Worm (Caenorhabditis elegans) whole organism, mixed stage, embryonic: ENCODE results near the gene F22F4.9.

Experiments
- M03D4.4 ChIP-seq: sonication (generic microtip); optimal IDR thresholded peaks from 2 replicates; lab custom pipeline; 2017; ENCODE audit warnings: mild to moderate bottlenecking, missing genetic modification characterization, missing compliant biosample characterization
- bed-3 ChIP-seq: fragments of 200-800 bp; sonication (Bioruptor generic); optimal IDR thresholded peaks from 3 replicates; lab custom pipeline; 2018; ENCODE audit warnings: mild to moderate bottlenecking, missing genetic modification characterization, moderate library complexity, missing compliant biosample characterization
- blmp-1 ChIP-seq: fragments of 150-350 bp; optimal IDR thresholded peaks from 2 replicates; lab custom pipeline; 2014; ENCODE audit warnings: missing biosample characterization, missing genetic modification characterization
- ceh-39 ChIP-seq: fragments of 150-350 bp; optimal IDR thresholded peaks from 2 replicates; lab custom pipeline; 2014; ENCODE audit warnings: missing biosample characterization, missing genetic modification characterization
- ceh-43 ChIP-seq: fragments of 200-800 bp; sonication (Bioruptor generic); optimal IDR thresholded peaks from 2 replicates; lab custom pipeline; 2018; ENCODE audit warnings: mild to moderate bottlenecking, missing genetic modification characterization, moderate library complexity, missing compliant biosample characterization
- ceh-83 ChIP-seq: fragments of 200-800 bp; sonication (Bioruptor generic); optimal IDR thresholded peaks from 2 replicates; lab custom pipeline; 2018; ENCODE audit warnings: mild to moderate bottlenecking, missing genetic modification characterization, missing compliant biosample characterization
- ces-1 ChIP-seq: fragments of 150-350 bp; optimal IDR thresholded peaks from 2 replicates; lab custom pipeline; 2014; ENCODE audit warnings: missing biosample characterization, missing genetic modification reagents, missing genetic modification characterization
- cnd-1 ChIP-seq: fragments of 200-800 bp; sonication (Bioruptor generic); optimal IDR thresholded peaks from 2 replicates; lab custom pipeline; 2018; ENCODE audit warnings: mild to moderate bottlenecking, missing genetic modification characterization, missing compliant biosample characterization
- drap-1 ChIP-seq: fragments of 200-800 bp; sonication (Bioruptor generic); optimal IDR thresholded peaks from 3 replicates; lab custom pipeline; 2018; ENCODE audit warnings: mild to moderate bottlenecking, missing genetic modification characterization, missing compliant biosample characterization
- elt-3 ChIP-seq: fragments of 150-350 bp; optimal IDR thresholded peaks from 2 replicates; lab custom pipeline; 2014; ENCODE audit warnings: missing biosample characterization, missing genetic modification characterization
- flh-1 ChIP-seq: fragments of 200-800 bp; sonication (Bioruptor generic); optimal IDR thresholded peaks from 2 replicates; lab custom pipeline; 2018; ENCODE audit warnings: mild to moderate bottlenecking, missing genetic modification characterization, moderate library complexity, missing compliant biosample characterization
- ham-2 ChIP-seq: fragments of 200-800 bp; sonication (Bioruptor generic); optimal IDR thresholded peaks from 2 replicates; lab custom pipeline; 2018; ENCODE audit warnings: mild to moderate bottlenecking, missing genetic modification characterization, missing compliant biosample characterization
- hlh-1 ChIP-seq: fragments of 150-350 bp; optimal IDR thresholded peaks from 2 replicates; lab custom pipeline; 2014; ENCODE audit warnings: missing biosample characterization, missing genetic modification reagents, missing genetic modification characterization
- lin-32 ChIP-seq: fragments of 200-800 bp; sonication (Bioruptor generic); optimal IDR thresholded peaks from 2 replicates; lab custom pipeline; 2018; ENCODE audit warnings: mild to moderate bottlenecking, missing genetic modification characterization, missing compliant biosample characterization
- lsy-2 ChIP-seq: fragments of 150-350 bp; optimal IDR thresholded peaks from 2 replicates; lab custom pipeline; 2014; ENCODE audit warnings: missing biosample characterization, missing genetic modification characterization
- mab-5 ChIP-seq: fragments of 150-350 bp; optimal IDR thresholded peaks from 2 replicates; lab custom pipeline; 2014; ENCODE audit warnings: missing biosample characterization, missing genetic modification characterization
- mep-1 ChIP-seq: fragments of 150-350 bp; optimal IDR thresholded peaks from 2 replicates; lab custom pipeline; 2017; ENCODE audit warnings: missing biosample characterization, missing genetic modification reagents, missing genetic modification characterization, inconsistent platforms
- mls-2 ChIP-seq: sonication (generic microtip); optimal IDR thresholded peaks from 2 replicates; lab custom pipeline; 2016; ENCODE audit warnings: mild to moderate bottlenecking, missing genetic modification characterization, moderate library complexity, missing compliant biosample characterization
- nhr-12 ChIP-seq: fragments of 150-350 bp; optimal IDR thresholded peaks from 2 replicates; lab custom pipeline; 2014; ENCODE audit warnings: missing biosample characterization, missing genetic modification characterization
- nhr-2 ChIP-seq: fragments of 150-350 bp; optimal IDR thresholded peaks from 2 replicates; lab custom pipeline; 2014; ENCODE audit warnings: missing biosample characterization, missing genetic modification characterization
- nhr-237 ChIP-seq: fragments of 150-350 bp; optimal IDR thresholded peaks from 2 replicates; lab custom pipeline; 2014; ENCODE audit warnings: missing biosample characterization, missing genetic modification characterization
- nhr-28 ChIP-seq: fragments of 150-350 bp; optimal IDR thresholded peaks from 2 replicates; lab custom pipeline; 2014; ENCODE audit warnings: missing biosample characterization, missing genetic modification characterization
- nhr-76 ChIP-seq: sonication (generic microtip); optimal IDR thresholded peaks from 2 replicates; lab custom pipeline; 2017; ENCODE audit warnings: missing biosample characterization, missing genetic modification characterization
- pha-4 ChIP-seq: fragments of 150-350 bp; optimal IDR thresholded peaks from 2 replicates; lab custom pipeline; 2018; ENCODE audit warnings: missing biosample characterization, missing genetic modification reagents, missing genetic modification characterization
- sem-2 ChIP-seq: fragments of 200-800 bp; sonication (Bioruptor generic); optimal IDR thresholded peaks from 2 replicates; lab custom pipeline; 2018; ENCODE audit warnings: mild to moderate bottlenecking, missing genetic modification characterization, missing compliant biosample characterization
- snpc-4 ChIP-seq: fragments of 150-350 bp; optimal IDR thresholded peaks from 2 replicates; lab custom pipeline; 2014; ENCODE audit warnings: missing biosample characterization, missing genetic modification characterization
- sptf-1 ChIP-seq: sonication (generic microtip); optimal IDR thresholded peaks from 2 replicates; lab custom pipeline; 2017; ENCODE audit warnings: mild to moderate bottlenecking, missing genetic modification characterization, moderate library complexity, missing compliant biosample characterization
- tbx-8 ChIP-seq: fragments of 200-800 bp; sonication (Bioruptor generic); optimal IDR thresholded peaks from 2 replicates; lab custom pipeline; 2018; ENCODE audit warnings: mild to moderate bottlenecking, missing genetic modification characterization, moderate library complexity, missing compliant biosample characterization
- unc-39 ChIP-seq: fragments of 150-350 bp; optimal IDR thresholded peaks from 2 replicates; lab custom pipeline; 2014; ENCODE audit warnings: missing biosample characterization, missing genetic modification characterization
- unc-62 ChIP-seq: fragments of 150-350 bp; optimal IDR thresholded peaks from 2 replicates; lab custom pipeline; 2014; ENCODE audit warnings: missing biosample characterization, missing genetic modification reagents, missing genetic modification characterization
- zip-8 ChIP-seq: fragments of 150-350 bp; optimal IDR thresholded peaks from 2 replicates; lab custom pipeline; 2014; ENCODE audit warnings: missing biosample characterization, missing genetic modification characterization
- ztf-11 ChIP-seq: fragments of 150-350 bp; optimal IDR thresholded peaks from 2 replicates; lab custom pipeline; 2014; ENCODE audit warnings: missing biosample characterization, missing genetic modification characterization

F22F4.9 gene

DNA sequence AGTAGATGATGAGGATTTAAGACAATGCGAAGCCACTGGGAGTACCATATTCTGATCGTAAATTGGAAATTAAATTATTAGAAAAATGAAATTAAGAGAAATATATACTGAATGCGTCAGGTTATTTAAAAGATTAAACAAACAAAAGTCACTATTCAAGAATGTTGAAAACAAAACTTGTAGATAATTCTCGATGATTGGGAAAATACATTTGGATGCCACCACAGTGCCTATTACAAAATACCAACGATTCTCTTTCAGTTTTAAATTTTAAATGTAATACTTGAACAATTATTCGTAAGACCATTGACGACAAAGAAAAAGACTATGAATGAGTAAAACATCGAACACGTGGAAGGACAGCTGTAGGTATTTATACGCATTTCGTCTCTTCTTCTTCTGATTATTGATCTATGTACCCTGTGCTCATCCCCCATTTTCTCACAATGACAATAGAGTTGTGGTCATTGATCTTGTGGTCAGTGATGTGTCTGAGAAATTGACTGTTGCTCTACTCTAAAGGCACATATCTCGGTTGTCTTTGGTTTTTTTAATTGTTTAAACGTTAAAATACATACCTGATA, 20.7 kb upstream of the F22F4.9 start, which contains the start of gene C09B8.4:
TSS of gene C09B8.4 (minus strand) at position 51 of the 584 bp plus-strand sequence.
- TF ChIP-seq tbx-8 (GFP tag; lab: Kevin White, UChicago): no peak
- no peak for TF ChIP-seq unc-62
- TF ChIP-seq flh-1: no peak
- peak; percentile 50 for TF ChIP-seq hlh-1 (tag; lab: Kevin White, UChicago)
- no peak for TF ChIP-seq sem-2 (GFP tag; lab: Kevin White, UChicago)
- no peak for TF ChIP-seq lin-32 (GFP tag; lab: Kevin White, UChicago)
- no peak for TF ChIP-seq sptf-1 (tag; lab: Kevin White, UChicago)
- TF ChIP-seq, all 35 proteins: peak for 1

DNA sequence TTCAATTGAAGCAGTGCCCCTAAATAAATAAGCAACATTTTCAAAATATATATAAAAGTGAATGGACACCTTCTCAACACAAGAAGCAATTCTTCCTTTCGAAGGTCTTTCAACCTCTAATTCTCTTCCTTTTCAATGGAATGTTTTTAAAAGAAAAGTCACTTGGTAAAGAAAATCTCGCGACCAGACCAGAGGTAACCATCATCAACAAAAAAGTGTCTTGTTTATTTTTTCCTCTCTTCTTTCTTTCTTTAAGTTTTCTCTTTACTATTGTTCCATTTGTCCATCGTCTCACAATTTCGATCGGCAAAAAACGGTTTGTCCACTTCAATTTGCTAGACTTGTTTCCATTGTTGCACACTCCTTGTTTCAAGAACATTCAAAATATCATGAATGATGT, 15.8 kb upstream of the F22F4.9 start, which contains the start of gene C09B8.8:
TSS of gene C09B8.8 (plus strand) at position 397 of the 400 bp plus-strand sequence.
- TF ChIP-seq lin-32 (GFP tag; lab: Kevin White, UChicago) (no peak), mep-1 (tag; lab: Kevin White, UChicago) (no peak), sptf-1 (tag; lab: Kevin White, UChicago) (no peak), mls-2 (tag; lab: Kevin White, UChicago) (no peak), ceh-83 (GFP tag; lab: Kevin White, UChicago) (no peak), cnd-1 (tag; lab: Kevin White, UChicago) (no peak), ces-1 (GFP tag; lab: Kevin White, UChicago) (no peak), ceh-39 (no peak), drap-1 (GFP tag; lab: Kevin White, UChicago) (no peak), sem-2 (GFP tag; lab: Kevin White, UChicago) (no peak)
- TF ChIP-seq, all 35 proteins: peak for 0

- TF ChIP-seq flh-1 (no peak), pha-4 (tag; lab: Kevin White, UChicago) (no peak), drap-1 (GFP tag; lab: Kevin White, UChicago) (no peak), ceh-83 (GFP tag; lab: Kevin White, UChicago) (no peak)
- TF ChIP-seq, all 35 proteins: peak for 0
These were observed 11.3 kb upstream of the F22F4.9 start, which contains the start of gene C09B8.3 for ce11 chrX:6010573-6010972. C09B8.3 (minus strand) TSS chrX:6010673.

DNA sequence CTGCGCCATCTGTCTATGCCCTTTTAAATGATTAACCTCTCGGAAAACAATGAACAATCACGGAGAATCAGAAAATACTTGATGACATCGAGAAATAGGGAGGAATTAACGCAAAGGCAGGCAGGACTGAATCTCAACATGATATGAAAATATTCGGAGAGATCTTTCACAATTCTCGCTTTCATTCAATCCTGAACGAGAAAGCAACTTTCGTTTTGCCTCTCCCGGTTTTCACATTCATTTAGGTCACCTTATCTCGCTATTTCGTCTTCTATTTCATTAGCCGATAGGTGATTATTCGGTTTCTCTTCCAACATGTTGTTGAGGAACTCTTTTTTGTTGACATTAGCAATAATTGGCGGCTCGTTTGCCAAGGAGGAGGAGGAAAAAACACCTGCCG, 5.0 kb upstream of the F22F4.9 start:
- TF ChIP-seq elt-3 (tag; lab: Kevin White, UChicago) (peak; percentile 17), blmp-1 (tag; lab: Kevin White, UChicago) (peak; percentile 60), ceh-39 (no peak)

DNA sequence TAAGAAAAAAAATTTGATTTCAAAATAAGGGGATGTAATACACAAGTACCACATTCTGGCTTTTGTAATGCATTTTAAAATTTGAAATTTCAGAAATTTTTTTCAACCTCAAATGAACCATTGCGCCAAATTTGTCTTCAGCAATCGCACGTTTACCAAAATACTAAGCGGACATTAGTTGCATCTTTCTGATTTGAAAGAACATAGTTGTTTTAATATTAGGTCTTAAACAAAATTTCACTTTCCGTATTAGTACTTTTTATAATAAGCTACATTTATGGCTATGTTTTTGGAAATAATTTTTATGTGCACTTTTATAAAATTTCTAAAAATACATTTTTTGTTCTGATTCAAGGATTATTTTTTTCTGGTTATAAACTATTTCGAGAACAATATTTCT, 4.5 kb upstream of the F22F4.9 start, which contains the start of gene sups-1:
TSS of gene sups-1 (plus strand) at position 301 of the 400 bp plus-strand sequence.
- TF ChIP-seq zip-8 (tag; lab: Kevin White, UChicago) (no peak), ceh-43 (GFP tag; lab: Kevin White, UChicago) (no peak), flh-1 (no peak), nhr-2 (tag; lab: Kevin White, UChicago) (no peak), nhr-237 (tag; lab: Kevin White, UChicago) (no peak), tbx-8 (GFP tag; lab: Kevin White, UChicago) (no peak), snpc-4 (no peak), ceh-39 (no peak), lin-32 (GFP tag; lab: Kevin White, UChicago) (no peak), mep-1 (tag; lab: Kevin White, UChicago) (no peak), pha-4 (tag; lab: Kevin White, UChicago) (no peak), unc-39 (tag; lab: Kevin White, UChicago) (no peak), ztf-11 (tag; lab: Kevin White, UChicago) (no peak), sptf-1 (tag; lab: Kevin White, UChicago) (no peak), hlh-1 (tag; lab: Kevin White, UChicago) (no peak), M03D4.4 (tag; lab: Kevin White, UChicago) (no peak), ces-1 (GFP tag; lab: Kevin White, UChicago) (no peak), lsy-2 (tag; lab: Kevin White, UChicago) (no peak), mab-5 (tag; lab: Kevin White, UChicago) (no peak), ham-2 (GFP tag; lab: Kevin White, UChicago) (no peak)
- TF ChIP-seq, all 35 proteins: peak for 0

- no peak for TF ChIP-seq ceh-39
- TF ChIP-seq nhr-2 (tag; lab: Kevin White, UChicago): no peak
- TF ChIP-seq flh-1: no peak
- TF ChIP-seq bed-3 (GFP tag; lab: Kevin White, UChicago): no peak
- no peak for TF ChIP-seq elt-3 (tag; lab: Kevin White, UChicago)
- no peak for TF ChIP-seq nhr-12 (tag; lab: Kevin White, UChicago)
- no peak for TF ChIP-seq nhr-28 (tag; lab: Kevin White, UChicago)
- no peak for TF ChIP-seq M03D4.4 (tag; lab: Kevin White, UChicago)
- no peak for TF ChIP-seq sem-2 (GFP tag; lab: Kevin White, UChicago)
- no peak for TF ChIP-seq mls-2 (tag; lab: Kevin White, UChicago)
- TF ChIP-seq nhr-76 (tag; lab: Kevin White, UChicago): no peak
These were observed 3.2 kb upstream of the F22F4.9 start for ce11 chrX:6002479-6002878.
